Fruit fly (Drosophila melanogaster): Measurements from ENCODE around the gene CG11162.

Gene CG11162

dm6 chrX:13676458-13676944 lies at the start of gene CG11162:
CG11162 (plus strand) TSS chrX:13676894.
- TF ChIP-seq noc (tag; optimal IDR thresholded peaks at IDR 0.05): peak; percentile 97

- TF ChIP-seq noc (tag; optimal IDR thresholded peaks at IDR 0.05): no peak
These were observed 48.8 kb upstream of the CG11162 start for dm6 chrX:13627855-13628254.

dm6 chrX:13629414-13629813 lies 47.3 kb upstream of the CG11162 start:
- no peak for TF ChIP-seq noc (tag; optimal IDR thresholded peaks at IDR 0.05)

dm6 chrX:13630290-13630900 lies 46.3 kb upstream of the CG11162 start:
- no peak for TF ChIP-seq noc (tag; optimal IDR thresholded peaks at IDR 0.05)

- TF ChIP-seq noc (tag; optimal IDR thresholded peaks at IDR 0.05): peak; percentile 12
These were observed 44.1 kb upstream of the CG11162 start for dm6 chrX:13632606-13633005.

- TF ChIP-seq noc (tag; optimal IDR thresholded peaks at IDR 0.05): no peak
These were observed 43.3 kb upstream of the CG11162 start for dm6 chrX:13633298-13633891.

dm6 chrX:13634254-13634999 lies 42.3 kb upstream of the CG11162 start:
- peak; percentile 91 for TF ChIP-seq noc (tag; optimal IDR thresholded peaks at IDR 0.05)

- no peak for TF ChIP-seq noc (tag; optimal IDR thresholded peaks at IDR 0.05)
These were observed 41.7 kb upstream of the CG11162 start for dm6 chrX:13635000-13635368.

dm6 chrX:13636810-13637209 lies 39.9 kb upstream of the CG11162 start:
- peak; percentile 57 for TF ChIP-seq noc (tag; optimal IDR thresholded peaks at IDR 0.05)

dm6 chrX:13637588-13637987 lies 39.1 kb upstream of the CG11162 start:
- no peak for TF ChIP-seq noc (tag; optimal IDR thresholded peaks at IDR 0.05)

dm6 chrX:13639998-13640691 lies 36.5 kb upstream of the CG11162 start:
- peak; percentile 95 for TF ChIP-seq noc (tag; optimal IDR thresholded peaks at IDR 0.05)

- no peak for TF ChIP-seq noc (tag; optimal IDR thresholded peaks at IDR 0.05)
These were observed 36.0 kb upstream of the CG11162 start for dm6 chrX:13640692-13641011.

- peak; percentile 93 for TF ChIP-seq noc (tag; optimal IDR thresholded peaks at IDR 0.05)
These were observed 35.4 kb upstream of the CG11162 start for dm6 chrX:13641115-13641890.

dm6 chrX:13641891-13642617 lies 34.6 kb upstream of the CG11162 start:
- no peak for TF ChIP-seq noc (tag; optimal IDR thresholded peaks at IDR 0.05)

dm6 chrX:13643961-13644360 lies 32.7 kb upstream of the CG11162 start:
- TF ChIP-seq noc (tag; optimal IDR thresholded peaks at IDR 0.05): no peak
